Fruit fly (Drosophila melanogaster): ENCODE results near the gene Mipp1.
A peak's percentile ranks its signal among the peaks of the same experiment; 100 is the strongest.

The Mipp1 gene

DNA sequence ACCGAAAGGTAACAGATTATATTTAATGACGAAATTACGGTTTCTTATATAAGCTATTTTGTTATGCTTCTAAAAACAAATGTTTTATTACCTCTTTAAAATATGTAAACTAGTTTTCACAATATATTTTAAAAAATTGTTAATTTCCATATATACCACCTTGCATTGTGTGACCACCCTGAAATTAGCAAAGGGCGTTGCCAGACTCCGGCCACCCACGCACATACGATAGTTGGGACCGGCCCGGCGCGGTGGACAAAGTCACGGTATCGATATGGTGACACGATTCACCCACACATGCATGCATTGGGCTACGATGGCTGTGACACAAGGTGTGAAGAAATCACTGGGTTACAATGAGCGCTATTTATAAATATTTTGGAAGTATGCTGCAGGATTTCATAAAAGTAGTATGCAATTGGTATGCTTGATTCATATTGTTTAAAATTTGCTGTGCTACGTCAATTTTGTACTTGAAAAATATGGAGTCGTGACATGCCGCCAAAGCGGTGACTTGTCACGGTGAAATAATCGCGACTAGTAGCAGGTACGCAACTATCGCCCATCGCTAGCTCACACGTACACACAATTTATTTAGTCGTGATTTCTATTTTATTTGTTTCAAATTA lies 15.0 kb upstream of the Mipp1 start (continued):
- no peak for TF ChIP-seq prd (optimal IDR thresholded peaks at IDR 0.05)
- TF ChIP-seq prd (GFP tag; IDR thresholded peaks at IDR 0.05): peak; percentile 52; the same call in 2 of the 3 replicates
- TF ChIP-seq Meics (GFP tag; optimal IDR thresholded peaks at IDR 0.05): peak; percentile 37
- TF ChIP-seq Ptx1 (GFP tag; IDR thresholded peaks at IDR 0.05): peak; percentile 50
- TF ChIP-seq CG11723 (GFP tag; optimal IDR thresholded peaks at IDR 0.05): no peak
- TF ChIP-seq Mes4 (GFP tag; optimal IDR thresholded peaks at IDR 0.05): peak; percentile 10
- no peak for TF ChIP-seq CG8388 (GFP tag; optimal IDR thresholded peaks at IDR 0.05)
- TF ChIP-seq CG9876 (GFP tag; optimal IDR thresholded peaks at IDR 0.05): peak; percentile 32
- peak; percentile 40 for TF ChIP-seq CG1647 (GFP tag; optimal IDR thresholded peaks at IDR 0.05)
- TF ChIP-seq CG10366 (GFP tag; IDR thresholded peaks at IDR 0.05): peak; percentile 55
- TF ChIP-seq pb (GFP tag; optimal IDR thresholded peaks at IDR 0.05): peak; percentile 61
- peak; percentile 25 for TF ChIP-seq trh (GFP tag; optimal IDR thresholded peaks at IDR 0.05)
- TF ChIP-seq CG7963 (GFP tag; IDR thresholded peaks at IDR 0.05; ENCODE audit: partially characterized antibody): peak; percentile 79; the same call in 2 of the 3 replicates
- peak; percentile 53 for TF ChIP-seq CG10267 (tag; optimal IDR thresholded peaks at IDR 0.05)
- TF ChIP-seq CG7556 (GFP tag; optimal IDR thresholded peaks at IDR 0.05): peak; percentile 36
- peak; percentile 11 for TF ChIP-seq NC2β (GFP tag; optimal IDR thresholded peaks at IDR 0.05)
- TF ChIP-seq CoRest (tag; optimal IDR thresholded peaks at IDR 0.05): peak; percentile 74
- 0 out of 3 replicates have a peak, but pooled peaks have one; percentile 30 for TF ChIP-seq CG2199 (GFP tag; IDR thresholded peaks at IDR 0.05)
- TF ChIP-seq jigr1 (GFP tag; IDR thresholded peaks at IDR 0.05): no peak
- peak; percentile 95 for TF ChIP-seq unc-4 (GFP tag; IDR thresholded peaks at IDR 0.05; ENCODE audit: partially characterized antibody)
- TF ChIP-seq fd102C (GFP tag; optimal IDR thresholded peaks at IDR 0.05): no peak
- TF ChIP-seq CG6765 (GFP tag; optimal IDR thresholded peaks at IDR 0.05): no peak
- peak; percentile 62 for TF ChIP-seq Fer3 (tag; optimal IDR thresholded peaks at IDR 0.05)
- TF ChIP-seq sc (optimal IDR thresholded peaks at IDR 0.05): no peak
- TF ChIP-seq sc (GFP tag; optimal IDR thresholded peaks at IDR 0.05): peak; percentile 11
- no peak for TF ChIP-seq danr (GFP tag; IDR thresholded peaks at IDR 0.05)
- peak; percentile 64 for TF ChIP-seq Dad (GFP tag; optimal IDR thresholded peaks at IDR 0.05)
- TF ChIP-seq CG2712 (tag; optimal IDR thresholded peaks at IDR 0.05): peak; percentile 66
- TF ChIP-seq E2f2 (GFP tag; IDR thresholded peaks at IDR 0.05): peak; percentile 47
- TF ChIP-seq ase (GFP tag; IDR thresholded peaks at IDR 0.05): 0 out of 3 replicates have a peak, but pooled peaks have one; percentile 51
- TF ChIP-seq CG10274 (GFP tag; optimal IDR thresholded peaks at IDR 0.05): no peak
- peak; percentile 59 for TF ChIP-seq Camta (GFP tag; optimal IDR thresholded peaks at IDR 0.05)
- peak; percentile 76; the same call in 2 of the 3 replicates for TF ChIP-seq CG11456 (GFP tag; IDR thresholded peaks at IDR 0.05)
- TF ChIP-seq CG5245 (GFP tag; optimal IDR thresholded peaks at IDR 0.05): peak; percentile 37
- TF ChIP-seq chif (GFP tag; optimal IDR thresholded peaks at IDR 0.05): peak; percentile 9 to 36
- TF ChIP-seq cad (GFP tag; optimal IDR thresholded peaks at IDR 0.05): no peak
- TF ChIP-seq CG11247 (GFP tag; IDR thresholded peaks at IDR 0.05): peak; percentile 51; the same call in 1 of the 2 replicates
- TF ChIP-seq disco-r (GFP tag; optimal IDR thresholded peaks at IDR 0.05): peak; percentile 61
- no peak for TF ChIP-seq Trl (optimal IDR thresholded peaks at IDR 0.05)
- peak; percentile 42 for TF ChIP-seq Trl (GFP tag; optimal IDR thresholded peaks at IDR 0.05)
- TF ChIP-seq CG8944 (GFP tag; optimal IDR thresholded peaks at IDR 0.05): peak; percentile 24
- peak; percentile 63 for TF ChIP-seq CG7839 (tag; optimal IDR thresholded peaks at IDR 0.05)
- peak; percentile 100 for TF ChIP-seq BEAF-32 (GFP tag; optimal IDR thresholded peaks at IDR 0.05)
- TF ChIP-seq zfh1 (GFP tag; IDR thresholded peaks at IDR 0.05): peak; percentile 58; the same call in 1 of the 3 replicates
- peak; percentile 36 for TF ChIP-seq CG10654 (GFP tag; optimal IDR thresholded peaks at IDR 0.05)
- peak; percentile 60 for TF ChIP-seq CG13424 (tag; optimal IDR thresholded peaks at IDR 0.05)
- TF ChIP-seq Hr51 (GFP tag; optimal IDR thresholded peaks at IDR 0.05): peak; percentile 55 to 63
- peak; percentile 13 for TF ChIP-seq CG10209 (GFP tag; optimal IDR thresholded peaks at IDR 0.05)
- TF ChIP-seq CG4854 (GFP tag; optimal IDR thresholded peaks at IDR 0.05): peak; percentile 10
- no peak for TF ChIP-seq CG12769 (tag; optimal IDR thresholded peaks at IDR 0.05)
